Worm (Caenorhabditis elegans): ENCODE measurements around the gene nhr-131.

The nhr-131 gene

DNA sequence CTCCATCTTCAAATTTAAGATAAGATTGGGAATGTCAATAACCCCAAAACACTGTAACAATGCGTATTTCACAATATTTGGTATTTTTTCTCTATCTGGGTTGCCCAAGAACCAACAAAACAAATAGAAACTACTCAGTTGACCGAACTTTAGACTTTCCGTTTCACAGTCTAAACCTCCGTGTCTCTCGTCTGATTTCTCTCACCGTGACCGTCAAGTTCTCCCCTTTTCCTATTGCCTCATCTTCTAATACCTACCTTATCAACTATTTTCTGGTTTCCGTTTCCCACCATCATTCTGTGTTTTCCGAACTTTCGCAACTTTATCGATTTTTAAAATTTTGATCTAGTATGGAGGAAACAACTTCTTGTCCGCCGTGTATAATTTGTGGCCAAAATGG, at the start of gene nhr-131:
nhr-131 (plus strand) TSS at position 87 of the 400 bp plus-strand sequence.
- TF ChIP-seq unc-62 (GFP tag; optimal IDR thresholded peaks at IDR 0.05): no peak

- no peak for TF ChIP-seq unc-62 (GFP tag; optimal IDR thresholded peaks at IDR 0.05)
These were observed 47.6 kb upstream of the nhr-131 start, which contains the start of gene srh-34 for ce11 chrV:446574-446973. Gene srh-34, minus strand, starts transcription at chrV:446674.

DNA sequence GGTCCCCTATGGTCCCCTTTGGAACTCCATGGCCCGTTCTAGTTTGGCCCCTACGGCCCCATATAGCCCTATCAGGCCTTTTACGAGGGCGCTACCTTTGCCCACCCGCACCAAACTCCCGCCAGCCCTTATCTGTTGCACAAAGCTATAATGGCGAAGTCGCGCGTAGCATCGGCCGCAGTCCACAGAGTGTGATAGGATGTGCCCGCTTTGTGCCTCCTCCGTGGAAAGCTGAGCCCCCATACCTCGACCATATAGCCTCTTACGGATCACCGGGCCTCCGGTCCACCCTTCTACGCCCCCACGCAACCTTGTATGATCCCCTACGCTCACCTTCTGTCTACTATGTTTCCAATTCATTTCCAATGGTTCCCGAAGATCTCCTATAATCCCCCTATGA, 47.2 kb upstream of the nhr-131 start:
- TF ChIP-seq unc-62 (GFP tag; optimal IDR thresholded peaks at IDR 0.05): no peak

DNA sequence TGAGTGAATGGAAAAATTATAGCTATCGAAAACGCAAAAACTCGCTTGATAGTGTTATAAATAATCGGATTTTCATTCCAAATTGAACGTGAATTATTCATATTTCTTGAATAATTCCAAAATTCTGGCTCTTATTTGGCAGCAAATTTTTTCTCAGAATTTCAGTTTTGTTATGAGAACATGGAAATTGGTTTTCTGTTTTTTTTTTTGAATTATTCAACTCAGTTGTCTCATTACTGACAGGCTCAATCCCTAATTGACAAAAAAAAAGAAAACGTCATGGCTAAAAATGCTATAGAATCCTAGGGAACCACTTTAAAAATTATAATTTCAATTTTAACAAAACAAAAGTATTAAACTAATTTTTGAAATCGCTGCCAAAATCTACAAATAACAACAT, 45.0 kb upstream of the nhr-131 start, which contains the start of gene srh-35:
srh-35 (minus strand) TSS at position 101 of the 400 bp plus-strand sequence.
- TF ChIP-seq unc-62 (GFP tag; optimal IDR thresholded peaks at IDR 0.05): no peak

DNA sequence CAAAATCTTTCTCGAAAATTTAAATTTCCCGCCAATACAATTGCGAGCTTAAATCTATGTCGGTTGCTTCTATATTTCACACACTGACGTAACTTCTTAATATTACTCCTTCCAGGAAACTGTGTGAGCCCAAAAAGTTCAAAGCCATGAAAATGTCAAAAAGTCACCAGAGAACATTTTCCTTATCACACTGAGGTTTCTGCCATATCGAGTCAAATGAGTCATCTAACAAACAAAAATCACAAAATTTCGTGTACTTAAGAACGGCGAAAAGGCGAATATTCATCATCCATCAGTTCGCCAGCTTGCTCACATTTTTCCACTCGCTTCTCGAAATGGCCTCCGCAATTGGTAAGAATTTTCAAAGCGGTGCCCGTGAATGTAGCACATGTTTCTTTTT, 44.5 kb upstream of the nhr-131 start, which contains the start of gene M02H5.8:
M02H5.8 (plus strand) TSS at position 297 of the 400 bp plus-strand sequence.
- no peak for TF ChIP-seq unc-62 (GFP tag; optimal IDR thresholded peaks at IDR 0.05)

ce11 chrV:450757-451501, 43.2 kb upstream of the nhr-131 start, which contains the start of gene nhr-123:
Gene nhr-123, plus strand, starts transcription at chrV:451451.
- TF ChIP-seq unc-62 (GFP tag; optimal IDR thresholded peaks at IDR 0.05): no peak

- TF ChIP-seq unc-62 (GFP tag; optimal IDR thresholded peaks at IDR 0.05): no peak
These were observed 40.6 kb upstream of the nhr-131 start, which contains the start of gene nhr-98 for ce11 chrV:453569-453968. Gene nhr-98, plus strand, starts transcription at chrV:453869.

- no peak for TF ChIP-seq unc-62 (GFP tag; optimal IDR thresholded peaks at IDR 0.05)
These were observed 36.3 kb upstream of the nhr-131 start for ce11 chrV:457839-458238.

- TF ChIP-seq unc-62 (GFP tag; optimal IDR thresholded peaks at IDR 0.05): no peak
These were observed 34.7 kb upstream of the nhr-131 start, which contains the start of gene nhr-203 for ce11 chrV:459464-459863. Gene nhr-203, plus strand, starts transcription at chrV:459795.

ce11 chrV:462263-462662, 31.9 kb upstream of the nhr-131 start, which contains the start of gene nhr-202:
Gene nhr-202, plus strand, starts transcription at chrV:462588.
- TF ChIP-seq unc-62 (GFP tag; optimal IDR thresholded peaks at IDR 0.05): no peak

DNA sequence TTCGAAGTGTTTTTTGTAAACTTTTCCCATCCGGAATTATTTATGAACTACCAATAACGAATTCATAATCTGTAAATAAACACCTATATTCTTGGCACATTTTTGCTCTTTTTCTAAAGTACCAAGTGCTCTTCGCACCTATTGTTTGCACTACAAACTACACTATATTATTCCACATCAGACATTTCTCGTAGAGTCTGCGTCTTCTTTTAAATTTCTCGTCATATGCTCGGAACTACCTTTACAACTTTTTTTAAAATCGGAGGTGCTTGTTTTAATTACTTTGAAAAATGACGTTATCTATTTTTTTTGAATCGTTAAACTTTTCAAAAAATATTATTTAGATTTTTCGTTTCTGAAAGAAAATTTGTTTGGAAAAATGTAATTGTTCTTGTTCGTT, 29.4 kb upstream of the nhr-131 start, which contains the start of gene nhr-201:
nhr-201 (plus strand) TSS at position 29 of the 400 bp plus-strand sequence.
- TF ChIP-seq unc-62 (GFP tag; optimal IDR thresholded peaks at IDR 0.05): no peak

- TF ChIP-seq unc-62 (GFP tag; optimal IDR thresholded peaks at IDR 0.05): no peak
These were observed 28.8 kb upstream of the nhr-131 start for ce11 chrV:465355-465754.

ce11 chrV:467507-467906, 26.7 kb upstream of the nhr-131 start:
- TF ChIP-seq unc-62 (GFP tag; optimal IDR thresholded peaks at IDR 0.05): no peak

DNA sequence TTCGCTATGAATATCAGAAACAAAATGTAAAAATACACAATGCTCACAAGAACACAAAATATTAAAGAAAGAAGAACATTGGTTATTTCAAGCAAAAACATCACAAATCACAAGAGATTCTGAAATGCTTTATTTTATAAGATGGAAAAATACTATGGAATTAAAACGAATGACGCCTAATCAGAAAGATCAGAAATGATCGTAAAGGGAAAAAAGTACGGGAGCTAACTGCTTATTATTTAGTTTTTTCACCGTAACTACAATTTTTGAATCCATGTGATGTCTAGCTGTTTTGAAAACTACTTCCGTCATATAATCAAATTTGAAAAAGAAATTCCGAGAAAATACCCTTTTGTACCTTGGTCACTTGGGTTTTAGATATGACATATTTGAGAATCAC, 25.7 kb upstream of the nhr-131 start, which contains the start of gene srbc-57:
srbc-57 (minus strand) TSS at position 101 of the 400 bp plus-strand sequence.
- no peak for TF ChIP-seq unc-62 (GFP tag; optimal IDR thresholded peaks at IDR 0.05)

DNA sequence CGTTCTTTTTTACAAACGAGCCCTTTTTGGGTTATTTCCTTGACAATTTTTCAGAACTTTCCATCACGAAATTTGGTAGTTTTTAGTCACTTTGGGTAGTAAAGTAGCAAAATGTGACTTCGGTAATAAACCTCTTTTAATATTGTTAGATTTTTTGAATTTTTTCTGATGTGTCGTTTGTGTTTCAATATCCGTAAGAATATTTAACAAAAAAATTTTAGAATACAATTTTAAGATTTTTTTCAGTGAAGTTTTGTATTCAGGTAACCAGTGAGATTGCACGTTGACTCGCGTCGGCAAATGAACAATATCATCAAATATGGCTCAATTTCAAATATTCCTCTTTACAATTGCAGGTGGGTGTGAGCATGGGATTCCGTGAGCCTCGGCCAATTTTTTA, 21.6 kb upstream of the nhr-131 start, which contains the start of gene srt-31:
srt-31 (plus strand) TSS at position 301 of the 400 bp plus-strand sequence.
- no peak for TF ChIP-seq unc-62 (GFP tag; optimal IDR thresholded peaks at IDR 0.05)

- TF ChIP-seq unc-62 (GFP tag; optimal IDR thresholded peaks at IDR 0.05): no peak
These were observed 19.7 kb upstream of the nhr-131 start, which contains the start of gene nhr-99 for ce11 chrV:474516-474915. Gene nhr-99, plus strand, starts transcription at chrV:474778.

Data from whole organism, dauer.